Worm (Caenorhabditis elegans): ENCODE results near the gene Y57A10A.13.

The Y57A10A.13 gene

ce11 chrII:12204617-12205016, 19.9 kb upstream of the Y57A10A.13 start (continued):
- TF ChIP-seq nhr-11 (tag; optimal IDR thresholded peaks at IDR 0.05) (no peak), unc-130 (tag; optimal IDR thresholded peaks at IDR 0.05) (no peak)

DNA sequence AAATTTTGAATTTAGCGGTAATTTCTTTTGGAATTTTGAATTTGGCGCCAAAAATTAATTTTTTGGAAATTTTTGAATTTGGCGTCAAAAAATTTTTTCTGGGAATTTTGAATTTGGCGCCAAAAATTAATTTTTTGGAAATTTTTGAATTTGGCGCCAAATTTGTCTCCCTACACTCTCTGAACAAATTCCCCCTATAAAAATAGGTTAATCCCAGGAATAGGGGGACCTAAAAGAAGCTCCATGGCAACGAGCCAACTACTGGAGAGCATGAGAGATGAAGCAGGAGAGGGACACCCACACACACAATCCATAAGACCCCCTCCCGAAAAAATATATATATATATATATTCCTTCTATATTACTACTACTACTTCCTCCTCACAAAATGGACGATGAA, 18.2 kb upstream of the Y57A10A.13 start, which contains the start of gene aqp-12:
TSS of gene aqp-12 (plus strand) at position 301 of the 400 bp plus-strand sequence.
- TF ChIP-seq nhr-77 (tag; optimal IDR thresholded peaks at IDR 0.05) (no peak), dsc-1 (tag; optimal IDR thresholded peaks at IDR 0.05) (no peak), fkh-8 (tag; optimal IDR thresholded peaks at IDR 0.05) (peak; percentile 52), unc-86 (tag; optimal IDR thresholded peaks at IDR 0.05) (no peak), nhr-71 (tag; optimal IDR thresholded peaks at IDR 0.05) (no peak), efl-1 (optimal IDR thresholded peaks at IDR 0.05) (no peak), efl-1 (GFP tag; optimal IDR thresholded peaks at IDR 0.05 in 1 of 2) (peak in 1 of 2 experiments; percentile 19)

- TF ChIP-seq hpl-2 (GFP tag; optimal IDR thresholded peaks at IDR 0.05) (no peak), lin-14 (GFP tag; optimal IDR thresholded peaks at IDR 0.05) (no peak), jun-1 (tag; optimal IDR thresholded peaks at IDR 0.05) (no peak), unc-86 (tag; optimal IDR thresholded peaks at IDR 0.05) (no peak), fkh-4 (tag; optimal IDR thresholded peaks at IDR 0.05; ENCODE audit: borderline replicate concordance) (no peak), ztf-11 (tag; optimal IDR thresholded peaks at IDR 0.05) (no peak), snpc-4 (tag; optimal IDR thresholded peaks at IDR 0.05) (no peak), nhr-85 (tag) (no peak), nhr-90 (tag; optimal IDR thresholded peaks at IDR 0.05; ENCODE audit: poor library complexity) (no peak), ets-5 (GFP tag; IDR thresholded peaks at IDR 0.05) (no peak), lir-3 (tag; optimal IDR thresholded peaks at IDR 0.05; ENCODE audit: poor library complexity) (no peak), lin-13 (GFP tag; optimal IDR thresholded peaks at IDR 0.05) (no peak), nhr-71 (tag; optimal IDR thresholded peaks at IDR 0.05) (no peak), fos-1 (tag; optimal IDR thresholded peaks at IDR 0.05) (no peak), pag-3 (tag; optimal IDR thresholded peaks at IDR 0.05; ENCODE audit: borderline replicate concordance, insufficient read depth) (no peak), Y116A8C.19 (tag; optimal IDR thresholded peaks at IDR 0.05; ENCODE audit: borderline replicate concordance) (no peak), lin-15B (tag; optimal IDR thresholded peaks at IDR 0.05) (no peak), ama-1 (optimal IDR thresholded peaks at IDR 0.05) (no peak), ceh-88 (GFP tag; IDR thresholded peaks at IDR 0.05) (no peak)
Measured at ce11 chrII:12202281-12202680, 17.6 kb upstream of the Y57A10A.13 start, which contains the start of gene trpp-5. TSS of gene trpp-5 (minus strand) at chrII:12202381.

DNA sequence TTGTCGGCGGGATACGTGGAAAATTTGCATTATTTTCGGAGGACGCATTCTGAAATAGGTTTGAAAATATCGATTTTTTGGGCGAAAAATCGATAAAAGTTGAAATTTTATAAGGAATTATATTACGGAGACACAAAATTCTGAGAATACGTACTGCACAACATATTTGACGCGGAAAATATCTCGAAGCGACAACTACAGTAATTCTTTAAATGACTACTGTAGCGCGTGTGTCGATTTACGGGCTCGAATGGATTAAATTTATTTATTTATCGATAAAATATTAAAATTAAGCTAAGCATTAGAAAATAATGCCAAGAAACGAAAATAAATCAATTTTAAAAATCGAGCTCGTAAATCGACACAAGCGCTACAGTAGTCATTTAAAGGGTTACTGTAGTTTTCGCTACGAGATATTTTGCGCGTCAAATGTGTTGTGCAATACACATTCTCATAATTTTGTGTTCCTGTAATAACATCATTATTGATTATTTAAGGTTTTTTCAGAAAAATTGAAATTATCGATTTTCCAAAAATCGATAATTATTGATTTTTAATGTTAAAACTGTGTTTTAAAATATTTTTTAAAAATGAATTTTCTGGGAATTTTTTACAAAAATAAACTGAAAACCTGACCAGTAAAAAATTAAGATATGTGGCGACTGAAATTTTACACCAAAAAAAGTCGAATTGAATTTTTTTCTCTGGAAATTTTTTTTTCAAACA, 15.4 kb upstream of the Y57A10A.13 start, which contains the start of gene polg-1:
TSS of gene polg-1 (minus strand) at position 51 of the 726 bp plus-strand sequence.
- TF ChIP-seq lin-35 (GFP tag; optimal IDR thresholded peaks at IDR 0.05) (no peak), aly-2 (tag; optimal IDR thresholded peaks at IDR 0.05) (no peak), snpc-4 (tag; optimal IDR thresholded peaks at IDR 0.05) (no peak), ceh-90 (tag; optimal IDR thresholded peaks at IDR 0.05) (no peak), lsy-2 (tag; optimal IDR thresholded peaks at IDR 0.05) (no peak), ztf-4 (tag; optimal IDR thresholded peaks at IDR 0.05) (no peak)

DNA sequence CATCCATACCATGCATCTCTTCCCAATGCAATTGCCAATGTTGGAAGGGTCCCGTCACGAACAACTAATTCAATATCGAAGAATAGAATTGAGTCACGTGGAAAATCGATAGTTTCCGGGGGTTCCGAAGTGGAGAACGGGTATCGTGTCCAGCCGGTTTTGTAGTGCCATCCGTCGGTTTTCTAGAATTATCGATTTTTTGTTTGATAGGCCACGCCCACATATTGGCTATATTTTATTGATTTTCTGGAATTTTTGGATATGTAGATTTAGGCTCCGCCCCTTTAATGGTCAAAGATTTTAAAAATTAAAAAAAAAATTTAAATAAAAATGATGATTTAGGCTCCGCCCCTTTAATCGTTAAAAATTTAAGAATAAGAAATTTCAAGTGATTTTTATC, 14.5 kb upstream of the Y57A10A.13 start:
- no peak for TF ChIP-seq mep-1 (tag; optimal IDR thresholded peaks at IDR 0.05)
- no peak for TF ChIP-seq efl-1 (optimal IDR thresholded peaks at IDR 0.05)
- peak in 1 of 2 experiments; percentile 75 for TF ChIP-seq efl-1 (GFP tag; optimal IDR thresholded peaks at IDR 0.05 in 1 of 2)

DNA sequence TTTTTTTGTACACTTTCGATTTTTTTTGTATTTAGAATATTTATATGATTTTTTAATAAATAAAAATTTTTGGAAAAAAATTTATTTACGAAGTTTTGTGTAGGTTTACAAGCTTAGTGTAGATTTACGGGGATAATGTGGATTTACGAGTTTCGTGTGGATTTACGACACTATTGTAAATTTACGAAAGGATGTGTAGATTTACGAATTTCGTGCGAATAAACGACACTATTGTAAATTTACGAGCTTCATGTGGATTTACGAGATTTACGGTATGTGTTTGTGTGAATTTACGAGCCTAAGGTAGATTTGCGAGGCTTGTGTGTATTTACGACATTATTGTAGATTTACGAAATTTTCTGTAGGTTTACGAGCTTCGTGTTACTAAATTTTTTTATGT, 4.5 kb upstream of the Y57A10A.13 start:
- TF ChIP-seq efl-1 (optimal IDR thresholded peaks at IDR 0.05) (no peak), efl-1 (GFP tag; optimal IDR thresholded peaks at IDR 0.05 in 1 of 2) (peak in 1 of 2 experiments; percentile 67), ceh-8 (GFP tag; optimal IDR thresholded peaks at IDR 0.05) (no peak), fos-1 (tag; optimal IDR thresholded peaks at IDR 0.05) (no peak)

All from whole organism, L1 larva.